Worm (Caenorhabditis elegans): Measurements from ENCODE around the gene alh-10.

ce11 chrX:7181627-7182026 lies 38.2 kb upstream of the alh-10 start:
- peak; percentile 94 for TF ChIP-seq nhr-77 (tag; optimal IDR thresholded peaks at IDR 0.05)
- peak in 1 of 2 experiments; percentile 80 for TF ChIP-seq ztf-11 (tag; optimal IDR thresholded peaks at IDR 0.05)
- peak; percentile 42 to 82 (median 71) for TF ChIP-seq ceh-82 (tag; optimal IDR thresholded peaks at IDR 0.05)
- peak; percentile 44 for TF ChIP-seq blmp-1 (tag; optimal IDR thresholded peaks at IDR 0.05)
- peak; percentile 46 for TF ChIP-seq snpc-4 (tag; optimal IDR thresholded peaks at IDR 0.05)

All from whole organism, L1 larva.